Fruit fly (Drosophila melanogaster): ENCODE results near the gene rut.

The rut gene

DNA sequence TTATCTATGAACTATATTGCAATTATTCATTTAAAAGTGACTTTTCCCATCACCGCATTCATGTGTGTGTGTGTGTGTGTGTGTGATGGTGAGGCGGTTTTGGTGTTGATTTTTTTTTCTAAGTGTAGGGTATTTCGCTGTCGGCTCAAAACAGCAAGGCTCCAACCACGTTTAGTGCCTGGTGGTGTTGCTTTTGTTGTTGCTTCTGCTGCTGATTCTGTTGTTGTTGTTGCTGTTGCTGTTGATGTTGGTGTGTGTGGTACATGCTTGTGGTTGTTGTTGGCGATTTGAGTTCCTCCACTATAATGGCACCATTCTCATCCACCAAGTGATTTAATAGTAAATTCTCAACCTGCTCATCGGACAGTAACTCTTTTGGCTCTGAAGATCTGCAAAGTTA is 1.8 kb upstream of the rut start:
- TF ChIP-seq CG9139 (GFP tag; optimal IDR thresholded peaks at IDR 0.05), result no peak
- TF ChIP-seq CG1621 (tag; optimal IDR thresholded peaks at IDR 0.05), result no peak
- TF ChIP-seq CG6854 (GFP tag; optimal IDR thresholded peaks at IDR 0.05), result no peak
- TF ChIP-seq Met (GFP tag; optimal IDR thresholded peaks at IDR 0.05), result no peak
- TF ChIP-seq CG11762 (GFP tag; optimal IDR thresholded peaks at IDR 0.05; ENCODE audit: insufficient read depth), result no peak
- no peak for TF ChIP-seq svp (GFP tag)
- no peak for TF ChIP-seq CG31627 (GFP tag; optimal IDR thresholded peaks at IDR 0.05)
- TF ChIP-seq dsx (GFP tag; optimal IDR thresholded peaks at IDR 0.05; ENCODE audit: poor library complexity, severe bottlenecking), result no peak
- TF ChIP-seq CG32006 (GFP tag; optimal IDR thresholded peaks at IDR 0.05), result no peak
- TF ChIP-seq CG3032 (tag; optimal IDR thresholded peaks at IDR 0.05), result no peak
- no peak for TF ChIP-seq Ets96B (tag; optimal IDR thresholded peaks at IDR 0.05)
- no peak for TF ChIP-seq topi (GFP tag; optimal IDR thresholded peaks at IDR 0.05)
- TF ChIP-seq CG8119 (GFP tag; IDR thresholded peaks at IDR 0.05), result no peak
- TF ChIP-seq CG7368 (GFP tag; optimal IDR thresholded peaks at IDR 0.05), result no peak
- TF ChIP-seq esn (GFP tag; optimal IDR thresholded peaks at IDR 0.05), result no peak
- TF ChIP-seq Eip75B (GFP tag; optimal IDR thresholded peaks at IDR 0.05), result no peak
- TF ChIP-seq Hr4 (GFP tag; optimal IDR thresholded peaks at IDR 0.05), result no peak
- no peak for TF ChIP-seq pdm3 (GFP tag; optimal IDR thresholded peaks at IDR 0.05)
- TF ChIP-seq CG11902 (GFP tag; optimal IDR thresholded peaks at IDR 0.05), result no peak

- TF ChIP-seq Eip78C (GFP tag), result peak; percentile 44
- no peak for TF ChIP-seq net (GFP tag; optimal IDR thresholded peaks at IDR 0.05)
- no peak for TF ChIP-seq Hr39 (GFP tag; optimal IDR thresholded peaks at IDR 0.05)
Observed at dm6 chrX:14825470-14825787, 444 bp downstream of the rut start.

- no peak for TF ChIP-seq Eip75B (GFP tag; optimal IDR thresholded peaks at IDR 0.05)
- peak; percentile 62 for TF ChIP-seq svp (GFP tag)
Observed at dm6 chrX:14824690-14825469, 993 bp downstream of the rut start.

dm6 chrX:14812239-14812638 is 13.6 kb downstream of the rut start:
- peak; percentile 63 for TF ChIP-seq Hr4 (GFP tag; optimal IDR thresholded peaks at IDR 0.05)
- no peak for TF ChIP-seq svp (GFP tag)
- TF ChIP-seq CG6808 (GFP tag; optimal IDR thresholded peaks at IDR 0.05), result no peak
- peak; percentile 30 for TF ChIP-seq OdsH (GFP tag; optimal IDR thresholded peaks at IDR 0.05)
- peak; percentile 31 for TF ChIP-seq dac (GFP tag; optimal IDR thresholded peaks at IDR 0.05)
- peak; percentile 11 for TF ChIP-seq CG10631 (GFP tag; optimal IDR thresholded peaks at IDR 0.05)
- TF ChIP-seq acj6 (GFP tag; optimal IDR thresholded peaks at IDR 0.05), result peak; percentile 7
- peak; percentile 22 for TF ChIP-seq CG3919 (GFP tag; optimal IDR thresholded peaks at IDR 0.05)
- no peak for TF ChIP-seq Eip78C (GFP tag)
- peak; percentile 45; the same call in 1 of the 2 replicates for TF ChIP-seq CG11294 (GFP tag; IDR thresholded peaks at IDR 0.05)
- TF ChIP-seq Gug (GFP tag; IDR thresholded peaks at IDR 0.05), result peak; percentile 26; the same call in 1 of the 2 replicates
- TF ChIP-seq net (GFP tag; optimal IDR thresholded peaks at IDR 0.05), result peak; percentile 29
- TF ChIP-seq eg (GFP tag; IDR thresholded peaks at IDR 0.05), result peak; percentile 76
- no peak for TF ChIP-seq ss (GFP tag; optimal IDR thresholded peaks at IDR 0.05)
- peak; percentile 27 for TF ChIP-seq CG4318 (GFP tag; optimal IDR thresholded peaks at IDR 0.05)
- no peak for TF ChIP-seq CG6792 (GFP tag; optimal IDR thresholded peaks at IDR 0.05)
- TF ChIP-seq CG15336 (GFP tag; IDR thresholded peaks at IDR 0.05), result peak; percentile 89
- no peak for TF ChIP-seq CG31627 (GFP tag; optimal IDR thresholded peaks at IDR 0.05)
- TF ChIP-seq Sox15 (GFP tag; optimal IDR thresholded peaks at IDR 0.05), result no peak
- TF ChIP-seq pdm3 (GFP tag; optimal IDR thresholded peaks at IDR 0.05), result peak; percentile 45
- TF ChIP-seq CG7368 (GFP tag; optimal IDR thresholded peaks at IDR 0.05), result no peak
- TF ChIP-seq CG32006 (GFP tag; optimal IDR thresholded peaks at IDR 0.05), result peak; percentile 73
- peak; percentile 52; the same call in 2 of the 3 replicates for TF ChIP-seq CG6163 (GFP tag; IDR thresholded peaks at IDR 0.05)
- no peak for TF ChIP-seq esn (GFP tag; optimal IDR thresholded peaks at IDR 0.05)
- no peak for TF ChIP-seq Ets21C (GFP tag; optimal IDR thresholded peaks at IDR 0.05)
- TF ChIP-seq CG8119 (GFP tag; IDR thresholded peaks at IDR 0.05), result peak; percentile 80
- no peak for TF ChIP-seq Sox102F (GFP tag; optimal IDR thresholded peaks at IDR 0.05)
- no peak for TF ChIP-seq Smox (GFP tag; optimal IDR thresholded peaks at IDR 0.05)
- peak; percentile 37 for TF ChIP-seq Lpt (GFP tag; optimal IDR thresholded peaks at IDR 0.05)
- TF ChIP-seq CG6276 (GFP tag; optimal IDR thresholded peaks at IDR 0.05), result peak; percentile 73
- no peak for TF ChIP-seq Eip93F (GFP tag; optimal IDR thresholded peaks at IDR 0.05)
- peak; percentile 27 for TF ChIP-seq achi (GFP tag; optimal IDR thresholded peaks at IDR 0.05)

Data from whole organism, prepupa.